Fruit fly (Drosophila melanogaster): ENCODE data around the gene CG31262.

dm6 chr3R:17192009-17192408, 30.9 kb downstream of the CG31262 start:
- TF ChIP-seq psq (optimal IDR thresholded peaks at IDR 0.05) (no peak), usp (GFP tag; optimal IDR thresholded peaks at IDR 0.05) (no peak)

Data from whole organism.